Worm (Caenorhabditis elegans): ENCODE data around the gene F26F2.8.

F26F2.8 gene

ce11 chrV:20579534-20579933, at the start of gene F26F2.8:
Gene F26F2.8 (plus strand): TSS chrV:20579546.
- TF ChIP-seq hlh-12 (tag; optimal IDR thresholded peaks at IDR 0.05) (no peak), egl-44 (GFP tag; IDR thresholded peaks at IDR 0.05) (no peak), F57A8.1 (GFP tag; optimal IDR thresholded peaks at IDR 0.05) (no peak), ztf-25 (GFP tag; IDR thresholded peaks at IDR 0.05) (no peak), madf-10 (tag; optimal IDR thresholded peaks at IDR 0.05) (no peak), ztf-28 (GFP tag; IDR thresholded peaks at IDR 0.05) (no peak), F10E7.11 (tag; optimal IDR thresholded peaks at IDR 0.05) (no peak), ama-1 (optimal IDR thresholded peaks at IDR 0.05) (no peak), ama-1 (GFP tag; optimal IDR thresholded peaks at IDR 0.05) (no peak), snpc-4 (GFP tag; optimal IDR thresholded peaks at IDR 0.05) (no peak), snpc-4 (tag; optimal IDR thresholded peaks at IDR 0.05) (no peak), let-526 (GFP tag; IDR thresholded peaks at IDR 0.05) (no peak), zim-3 (tag; optimal IDR thresholded peaks at IDR 0.05) (no peak), dox-1 (GFP tag; IDR thresholded peaks at IDR 0.05) (no peak), F57C9.4 (tag; optimal IDR thresholded peaks at IDR 0.05) (no peak), F49E8.2 (tag; optimal IDR thresholded peaks at IDR 0.05; ENCODE audit: insufficient read depth) (no peak), aptf-2 (GFP tag; conservative IDR thresholded peaks at IDR 0.05) (no peak), ceh-100 (GFP tag; IDR thresholded peaks at IDR 0.05) (no peak), akir-1 (GFP tag; optimal IDR thresholded peaks at IDR 0.05) (no peak), B0261.1 (tag; optimal IDR thresholded peaks at IDR 0.05) (no peak), F22D6.2 (tag; optimal IDR thresholded peaks at IDR 0.05) (no peak), ceh-40 (GFP tag; IDR thresholded peaks at IDR 0.05) (no peak)

- no peak for TF ChIP-seq Y67H2A.10 (GFP tag; conservative IDR thresholded peaks at IDR 0.05)
- no peak for TF ChIP-seq let-526 (GFP tag; IDR thresholded peaks at IDR 0.05)
- TF ChIP-seq dpff-1 (tag; optimal IDR thresholded peaks at IDR 0.05) = no peak
- no peak for TF ChIP-seq hmg-1.2 (GFP tag; IDR thresholded peaks at IDR 0.05)
- no peak for TF ChIP-seq ccch-3 (GFP tag; optimal IDR thresholded peaks at IDR 0.05)
- TF ChIP-seq sdz-38 (tag; optimal IDR thresholded peaks at IDR 0.05) = no peak
- TF ChIP-seq ztf-3 (GFP tag; optimal IDR thresholded peaks at IDR 0.05) = no peak
- TF ChIP-seq unc-62 (GFP tag; optimal IDR thresholded peaks at IDR 0.05) = no peak
- no peak for TF ChIP-seq repo-1 (tag; optimal IDR thresholded peaks at IDR 0.05)
- no peak for TF ChIP-seq ztf-6 (GFP tag; IDR thresholded peaks at IDR 0.05)
- TF ChIP-seq ceh-27 (GFP tag; optimal IDR thresholded peaks at IDR 0.05) = no peak
- TF ChIP-seq nfya-1 (tag; optimal IDR thresholded peaks at IDR 0.05; ENCODE audit: borderline replicate concordance, insufficient read depth) = no peak
- TF ChIP-seq Y95B8A.8 (GFP tag; IDR thresholded peaks at IDR 0.05) = no peak
- TF ChIP-seq F39B2.1 (GFP tag; IDR thresholded peaks at IDR 0.05) = no peak
- no peak for TF ChIP-seq B0035.1 (tag; optimal IDR thresholded peaks at IDR 0.05)
- TF ChIP-seq lin-40 (tag; optimal IDR thresholded peaks at IDR 0.05) = no peak
These were observed 45.3 kb upstream of the F26F2.8 start, which contains the start of gene famh-161 for ce11 chrV:20534072-20534471. Gene famh-161 (minus strand): TSS chrV:20534172.

- no peak for TF ChIP-seq ceh-91 (GFP tag; IDR thresholded peaks at IDR 0.05)
- TF ChIP-seq ztf-26 (tag; optimal IDR thresholded peaks at IDR 0.05) = no peak
- no peak for TF ChIP-seq atf-7 (tag; optimal IDR thresholded peaks at IDR 0.05)
- no peak for TF ChIP-seq ztf-25 (GFP tag; IDR thresholded peaks at IDR 0.05)
- no peak for TF ChIP-seq nfyb-1 (GFP tag; IDR thresholded peaks at IDR 0.05)
- TF ChIP-seq bed-2 (GFP tag; IDR thresholded peaks at IDR 0.05) = no peak
- no peak for TF ChIP-seq snpc-4 (GFP tag; optimal IDR thresholded peaks at IDR 0.05)
- TF ChIP-seq snpc-4 (tag; optimal IDR thresholded peaks at IDR 0.05) = no peak
- no peak for TF ChIP-seq attf-5 (GFP tag; optimal IDR thresholded peaks at IDR 0.05)
- TF ChIP-seq lag-1 (GFP tag; IDR thresholded peaks at IDR 0.05) = no peak
- TF ChIP-seq B0019.2 (GFP tag; conservative IDR thresholded peaks at IDR 0.05) = no peak
- TF ChIP-seq F49E8.2 (tag; optimal IDR thresholded peaks at IDR 0.05; ENCODE audit: insufficient read depth) = no peak
- no peak for TF ChIP-seq madf-10 (tag; optimal IDR thresholded peaks at IDR 0.05)
- TF ChIP-seq Y53G8AR.9 (GFP tag; conservative IDR thresholded peaks at IDR 0.05) = no peak
These were observed 43.1 kb upstream of the F26F2.8 start, which contains the start of gene Y38H6C.15 for ce11 chrV:20536208-20536607. Gene Y38H6C.15 (minus strand): TSS chrV:20536308.
